Fruit fly (Drosophila melanogaster): ENCODE results near the gene CG9759.

- TF ChIP-seq CG1621 (tag; optimal IDR thresholded peaks at IDR 0.05) = no peak
- TF ChIP-seq Lpt (GFP tag; optimal IDR thresholded peaks at IDR 0.05) = no peak
- TF ChIP-seq OdsH (GFP tag; optimal IDR thresholded peaks at IDR 0.05) = no peak
Measured at dm6 chr3R:13600539-13600938, 8.5 kb downstream of the CG9759 start.
